Worm (Caenorhabditis elegans): ENCODE results near the gene tsg-101.

Gene tsg-101

ce11 chrIV:3548315-3548714 is 33.9 kb upstream of the tsg-101 start:
- TF ChIP-seq elt-2 (tag; optimal IDR thresholded peaks at IDR 0.05) (peak; percentile 64), dpl-1 (GFP tag; optimal IDR thresholded peaks at IDR 0.05) (peak in 1 of 3 experiments; percentile 12), nhr-90 (tag; optimal IDR thresholded peaks at IDR 0.05; ENCODE audit: poor library complexity) (peak; percentile 52), efl-1 (optimal IDR thresholded peaks at IDR 0.05) (peak in 1 of 2 experiments; percentile 32), efl-1 (GFP tag; optimal IDR thresholded peaks at IDR 0.05 in 1 of 2) (peak in 1 of 2 experiments; percentile 86), nhr-71 (tag; optimal IDR thresholded peaks at IDR 0.05) (peak; percentile 32), lin-35 (GFP tag; optimal IDR thresholded peaks at IDR 0.05) (peak in 1 of 2 experiments; percentile 48), lin-14 (GFP tag; optimal IDR thresholded peaks at IDR 0.05) (no peak), pag-3 (tag; optimal IDR thresholded peaks at IDR 0.05; ENCODE audit: borderline replicate concordance, insufficient read depth) (no peak)

DNA sequence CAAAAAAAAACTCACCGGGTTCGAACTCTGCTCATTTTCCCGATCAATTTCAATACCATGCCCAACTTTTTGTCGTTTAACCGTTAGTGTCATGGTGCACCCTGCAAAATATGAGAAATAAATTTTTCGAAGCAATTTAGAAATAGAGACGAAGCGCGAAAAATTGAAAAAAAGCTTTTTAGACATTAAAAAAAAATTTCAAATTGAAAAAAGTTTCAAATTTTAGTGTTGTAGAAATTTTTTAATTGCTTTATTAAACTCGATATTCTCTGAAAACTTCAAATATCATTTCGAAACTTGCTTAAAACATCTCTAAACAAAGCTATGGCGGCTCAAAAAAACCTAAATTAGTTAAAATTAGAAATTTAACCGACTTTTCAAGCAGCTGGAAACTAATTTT is 33.1 kb upstream of the tsg-101 start, which contains the start of gene nstp-6:
TSS of gene nstp-6 (minus strand) at position 101 of the 400 bp plus-strand sequence.
- TF ChIP-seq zag-1 (tag; optimal IDR thresholded peaks at IDR 0.05) (no peak), unc-130 (tag; optimal IDR thresholded peaks at IDR 0.05) (no peak), efl-1 (optimal IDR thresholded peaks at IDR 0.05) (no peak), efl-1 (GFP tag; optimal IDR thresholded peaks at IDR 0.05 in 1 of 2) (no peak), nhr-20 (tag; optimal IDR thresholded peaks at IDR 0.05) (no peak), elt-2 (tag; optimal IDR thresholded peaks at IDR 0.05) (no peak), ztf-11 (tag; optimal IDR thresholded peaks at IDR 0.05) (no peak), rnt-1 (tag; optimal IDR thresholded peaks at IDR 0.05) (no peak), nhr-71 (tag; optimal IDR thresholded peaks at IDR 0.05) (no peak), mep-1 (tag; optimal IDR thresholded peaks at IDR 0.05) (no peak), lin-15B (tag; optimal IDR thresholded peaks at IDR 0.05) (no peak), nhr-11 (tag; optimal IDR thresholded peaks at IDR 0.05) (no peak), fos-1 (tag; optimal IDR thresholded peaks at IDR 0.05) (no peak)

ce11 chrIV:3545060-3545459 is 30.7 kb upstream of the tsg-101 start:
- TF ChIP-seq tbx-2 (tag; optimal IDR thresholded peaks at IDR 0.05): no peak

ce11 chrIV:3539872-3540271 is 25.5 kb upstream of the tsg-101 start, which contains the start of gene B0212.3:
Gene B0212.3, plus strand, starts transcription at chrIV:3540172.
- TF ChIP-seq grh-1 (GFP tag; IDR thresholded peaks at IDR 0.05): no peak

DNA sequence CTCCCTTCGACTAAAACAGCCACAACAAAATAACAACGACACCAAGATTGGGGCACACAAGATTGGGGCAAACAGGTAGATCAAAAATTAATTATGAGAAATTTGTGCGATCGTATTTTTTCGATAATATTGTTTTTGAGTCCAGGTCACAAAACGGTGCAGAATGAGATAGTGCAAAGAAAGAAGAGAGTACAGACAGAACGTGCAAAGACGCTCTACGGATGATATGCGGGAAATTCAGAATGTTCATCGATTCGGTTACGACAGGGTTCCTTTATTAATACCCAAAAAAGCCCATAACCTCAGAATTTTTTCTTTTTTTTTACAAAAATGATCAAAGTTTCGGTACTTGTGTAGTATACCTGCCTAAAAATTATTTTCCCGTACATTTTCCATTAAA is 24.9 kb upstream of the tsg-101 start:
- peak; percentile 16 for TF ChIP-seq snu-23 (GFP tag; optimal IDR thresholded peaks at IDR 0.05)
- no peak for TF ChIP-seq blmp-1 (tag; optimal IDR thresholded peaks at IDR 0.05)
- TF ChIP-seq lsy-2 (tag; optimal IDR thresholded peaks at IDR 0.05): peak in 1 of 2 experiments; percentile 56
- peak; percentile 2 to 58 for TF ChIP-seq efl-1 (optimal IDR thresholded peaks at IDR 0.05)
- TF ChIP-seq efl-1 (GFP tag; optimal IDR thresholded peaks at IDR 0.05 in 1 of 2): peak in 1 of 2 experiments; percentile 54
- no peak for TF ChIP-seq C34B4.2 (tag; optimal IDR thresholded peaks at IDR 0.05)
- no peak for TF ChIP-seq snpc-4 (tag; optimal IDR thresholded peaks at IDR 0.05)
- TF ChIP-seq lin-35 (GFP tag; optimal IDR thresholded peaks at IDR 0.05): peak; percentile 10 to 62
- peak; percentile 17 to 53 (median 30) for TF ChIP-seq dpl-1 (GFP tag; optimal IDR thresholded peaks at IDR 0.05)
- no peak for TF ChIP-seq lin-39 (tag; optimal IDR thresholded peaks at IDR 0.05)

DNA sequence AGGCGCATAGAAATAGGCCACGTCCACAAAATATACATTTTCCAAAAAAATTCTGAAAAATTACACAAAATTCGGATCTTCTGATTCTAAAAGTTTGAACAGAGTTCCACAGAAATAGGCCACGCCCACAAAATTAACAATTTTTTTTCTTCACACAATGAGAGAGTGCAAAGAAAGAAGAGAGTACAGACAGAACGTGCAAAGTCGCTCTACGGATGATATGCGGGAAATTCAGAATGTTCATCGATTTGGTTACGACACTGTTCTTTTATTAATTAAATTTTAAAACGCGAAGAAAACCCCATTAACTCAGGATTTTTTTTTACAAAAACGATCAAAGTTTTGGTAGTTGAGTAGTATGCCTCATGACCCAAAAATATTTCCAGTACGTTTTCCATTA is 18.6 kb upstream of the tsg-101 start:
- TF ChIP-seq efl-1 (optimal IDR thresholded peaks at IDR 0.05): peak; percentile 50 to 66
- peak; percentile 67 to 96 for TF ChIP-seq efl-1 (GFP tag; optimal IDR thresholded peaks at IDR 0.05 in 1 of 2)
- no peak for TF ChIP-seq jun-1 (tag; optimal IDR thresholded peaks at IDR 0.05)
- TF ChIP-seq skn-1 (tag; optimal IDR thresholded peaks at IDR 0.05): no peak
- TF ChIP-seq snu-23 (GFP tag; optimal IDR thresholded peaks at IDR 0.05): peak; percentile 10
- TF ChIP-seq lsy-2 (tag; optimal IDR thresholded peaks at IDR 0.05): peak; percentile 24 to 70
- peak; percentile 1 for TF ChIP-seq C16A3.4 (tag; optimal IDR thresholded peaks at IDR 0.05)
- TF ChIP-seq dpl-1 (GFP tag; optimal IDR thresholded peaks at IDR 0.05): peak; percentile 33 to 76 (median 61)
- peak; percentile 16 to 78 for TF ChIP-seq lin-35 (GFP tag; optimal IDR thresholded peaks at IDR 0.05)
- no peak for TF ChIP-seq vab-15 (tag; optimal IDR thresholded peaks at IDR 0.05)
- peak; percentile 35 for TF ChIP-seq blmp-1 (tag; optimal IDR thresholded peaks at IDR 0.05)
